Worm (Caenorhabditis elegans) whole organism, L3 larva: ENCODE data around the gene elof-1.

Experiments used
- ceh-16 ChIP-seq: sonication (generic microtip); optimal IDR thresholded peaks from 2 replicates; lab custom pipeline; 2017; ENCODE audit warnings: missing biosample characterization, missing genetic modification characterization
- elt-2 ChIP-seq: sonication (generic microtip); optimal IDR thresholded peaks from 2 replicates; lab custom pipeline; 2016; ENCODE audit warnings: missing genetic modification reagents, mild to moderate bottlenecking, missing genetic modification characterization, missing compliant biosample characterization
- nhr-12 ChIP-seq: fragments of 150-350 bp; optimal IDR thresholded peaks from 2 replicates; lab custom pipeline; 2014; ENCODE audit warnings: missing biosample characterization, missing genetic modification characterization
- nhr-76 ChIP-seq: fragments of 150-350 bp; sonication (generic microtip); optimal IDR thresholded peaks from 5 replicates; lab custom pipeline; 2014; ENCODE audit warnings: missing biosample characterization, missing genetic modification characterization
- nhr-77 ChIP-seq: fragments of 150-350 bp; optimal IDR thresholded peaks from 2 replicates; lab custom pipeline; 2014; ENCODE audit warnings: missing biosample characterization, missing genetic modification characterization
- tbx-2 ChIP-seq: sonication (generic microtip); optimal IDR thresholded peaks from 2 replicates; lab custom pipeline; 2016; ENCODE audit warnings: mild to moderate bottlenecking, missing genetic modification characterization, missing compliant biosample characterization
- unc-62 ChIP-seq: fragments of 150-350 bp; sonication (generic microtip); optimal IDR thresholded peaks from 4 replicates; lab custom pipeline; 2014; ENCODE audit warnings: missing biosample characterization, missing genetic modification reagents, missing genetic modification characterization

DNA sequence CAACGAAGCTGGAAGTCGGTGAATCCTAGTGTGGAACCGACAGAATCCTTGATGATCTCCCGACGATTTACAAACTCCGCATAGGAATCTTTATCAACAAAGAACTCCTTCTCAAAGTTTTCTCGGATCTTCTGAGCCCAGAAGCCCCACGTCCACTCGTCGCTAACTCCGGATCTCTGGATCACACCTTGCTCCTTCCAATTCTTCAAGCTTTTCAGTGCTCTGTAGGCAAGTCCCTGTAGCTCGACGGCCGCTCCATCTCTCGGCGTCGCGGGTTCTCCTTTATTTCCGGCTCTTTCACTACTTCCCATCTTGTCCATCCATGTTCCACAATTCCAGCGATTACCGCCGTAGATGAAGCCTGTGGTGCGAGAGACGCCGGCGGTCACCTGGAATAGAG lies 1.8 kb downstream of the elof-1 start:
- TF ChIP-seq nhr-12 (tag; lab: Kevin White, UChicago) (no peak), tbx-2 (tag; lab: Kevin White, UChicago) (no peak), nhr-76 (tag; lab: Kevin White, UChicago) (no peak), ceh-16 (tag; lab: Kevin White, UChicago) (no peak), unc-62 (GFP tag; lab: Kevin White, UChicago) (no peak), elt-2 (no peak), nhr-77 (tag; lab: Kevin White, UChicago) (no peak)
